Fruit fly (Drosophila melanogaster) whole organism, embryonic: Measurements from ENCODE around the gene Rack1.
A peak's percentile ranks its signal among the peaks of the same experiment; 100 is the strongest.

ENCODE experiments used
- Antp ChIP-seq: fragments of 200-800 bp; sonication (Bioruptor generic); optimal IDR thresholded peaks from 3 replicates; lab custom pipeline; 2016; ENCODE audit warnings: missing biosample characterization, missing genetic modification characterization
- BEAF-32 ChIP-seq: fragments of 200-800 bp; sonication (Bioruptor generic); optimal IDR thresholded peaks from 3 replicates; lab custom pipeline; 2017; ENCODE audit warnings: missing biosample characterization, missing genetic modification characterization, mild to moderate bottlenecking, moderate library complexity, missing genetic modification reagents
- CG10979 ChIP-seq: fragments of 200-800 bp; sonication (Bioruptor generic); optimal IDR thresholded peaks from 2 replicates; lab custom pipeline; 2018; ENCODE audit warnings: missing biosample characterization, mild to moderate bottlenecking, missing genetic modification characterization, moderate library complexity
- CG12155 ChIP-seq: fragments of 200-800 bp; sonication (Bioruptor generic); optimal IDR thresholded peaks from 3 replicates; lab custom pipeline; 2016; ENCODE audit warnings: missing biosample characterization, missing genetic modification characterization
- CG14860 ChIP-seq: fragments of 200-800 bp; sonication (Bioruptor generic); IDR thresholded peaks from 3 replicates; pipeline ENCODE4 v1.3.6; 2022; ENCODE audit warnings: missing biosample characterization, missing genetic modification characterization; ENCODE audit not compliant: partially characterized antibody
- CG17802 ChIP-seq: fragments of 200-800 bp; sonication (Bioruptor generic); optimal IDR thresholded peaks from 2 replicates; lab custom pipeline; 2018; ENCODE audit warnings: missing biosample characterization, mild to moderate bottlenecking, missing genetic modification characterization, moderate library complexity
- CG18262 ChIP-seq: fragments of 200-800 bp; optimal IDR thresholded peaks from 3 replicates; lab custom pipeline; 2019; ENCODE audit warnings: missing biosample characterization, mild to moderate bottlenecking, missing genetic modification characterization, moderate library complexity
- CG2678 ChIP-seq: fragments of 200-800 bp; sonication (Bioruptor generic); optimal IDR thresholded peaks from 3 replicates; lab custom pipeline; 2019; ENCODE audit warnings: missing biosample characterization, mild to moderate bottlenecking, missing genetic modification characterization, moderate library complexity
- CG30403 ChIP-seq: fragments of 200-800 bp; sonication (Bioruptor generic); optimal IDR thresholded peaks from 3 replicates; lab custom pipeline; 2016; ENCODE audit warnings: missing biosample characterization, missing genetic modification characterization
- CG31441 ChIP-seq: fragments of 200-800 bp; sonication (Bioruptor generic); IDR thresholded peaks from 2 replicates; pipeline ENCODE4 v1.3.6; 2022; ENCODE audit warnings: missing biosample characterization, missing genetic modification characterization
- CG32532 ChIP-seq: fragments of 200-800 bp; sonication (Bioruptor generic); IDR thresholded peaks from 2 replicates; pipeline ENCODE4 v1.3.6; 2022; ENCODE audit warnings: missing biosample characterization, missing genetic modification characterization
- CG32767 ChIP-seq: fragments of 200-800 bp; sonication (Bioruptor generic); IDR thresholded peaks from 2 replicates; pipeline ENCODE4 v1.3.6; 2022; ENCODE audit warnings: missing biosample characterization, missing genetic modification characterization
- CG34422 ChIP-seq: fragments of 200-800 bp; sonication (Bioruptor generic); IDR thresholded peaks from 3 replicates; pipeline ENCODE4 v1.3.6; 2022; ENCODE audit warnings: missing biosample characterization, missing genetic modification characterization
- CG3847 ChIP-seq: fragments of 200-800 bp; sonication (Bioruptor generic); IDR thresholded peaks from 2 replicates; pipeline ENCODE4 v1.3.6; 2022; ENCODE audit warnings: missing biosample characterization, missing genetic modification characterization
- CG4404 ChIP-seq: fragments of 200-800 bp; sonication (Bioruptor generic); IDR thresholded peaks from 2 replicates; pipeline ENCODE4 v1.3.6; 2022; ENCODE audit warnings: missing biosample characterization, missing genetic modification characterization
- CG4854 ChIP-seq: fragments of 200-800 bp; sonication (Bioruptor generic); optimal IDR thresholded peaks from 2 replicates; lab custom pipeline; 2016; ENCODE audit warnings: missing biosample characterization, missing genetic modification characterization, inconsistent platforms
- CG5180 ChIP-seq: fragments of 200-800 bp; sonication (Bioruptor generic); optimal IDR thresholded peaks from 3 replicates; lab custom pipeline; 2017; ENCODE audit warnings: missing biosample characterization, missing genetic modification characterization, mild to moderate bottlenecking, moderate library complexity, missing genetic modification reagents
- CG9817 ChIP-seq: fragments of 200-800 bp; sonication (Bioruptor generic); optimal IDR thresholded peaks from 2 replicates; lab custom pipeline; 2018; ENCODE audit warnings: missing biosample characterization, mild to moderate bottlenecking, missing genetic modification characterization, moderate library complexity
- CHES-1-like ChIP-seq: fragments of 200-800 bp; sonication (Bioruptor generic); optimal IDR thresholded peaks from 2 replicates; lab custom pipeline; 2016; ENCODE audit warnings: missing biosample characterization, missing genetic modification characterization
- CrebB ChIP-seq: fragments of 200-800 bp; sonication (Bioruptor generic); optimal IDR thresholded peaks from 3 replicates; lab custom pipeline; 2018; ENCODE audit warnings: missing biosample characterization, mild to moderate bottlenecking, missing genetic modification characterization
- D ChIP-seq, 2 experiments: fragments of 200-800 bp in 1 of 2; fragments of >200 bp in 1 of 2; sonication (Bioruptor generic) in 1 of 2; optimal IDR thresholded peaks; 2 replicates in 1 of 2; 3 replicates in 1 of 2; lab custom pipeline; 2017; ENCODE audit warnings: mild to moderate bottlenecking in 1 of 2, missing biosample characterization in 1 of 2, missing genetic modification characterization in 1 of 2, missing genetic modification reagents in 1 of 2
- E2f1 ChIP-seq: fragments of 200-800 bp; sonication (Bioruptor generic); IDR thresholded peaks from 2 replicates; pipeline ENCODE4 v1.3.6; 2022; ENCODE audit warnings: missing biosample characterization, missing genetic modification characterization
- Fer1 ChIP-seq: fragments of 200-800 bp; sonication (Bioruptor generic); optimal IDR thresholded peaks from 2 replicates; lab custom pipeline; 2017; ENCODE audit warnings: missing biosample characterization, mild to moderate bottlenecking, missing genetic modification characterization
- HmgZ ChIP-seq: fragments of 200-800 bp; sonication (Bioruptor generic); optimal IDR thresholded peaks from 2 replicates; lab custom pipeline; 2018; ENCODE audit warnings: missing biosample characterization, mild to moderate bottlenecking, missing genetic modification characterization
- Hr3 ChIP-seq: fragments of 200-800 bp; sonication (Bioruptor generic); optimal IDR thresholded peaks from 3 replicates; lab custom pipeline; 2016; ENCODE audit warnings: missing biosample characterization, missing genetic modification characterization
- Hr51 ChIP-seq, 2 experiments: fragments of 200-800 bp; sonication (Bioruptor generic); optimal IDR thresholded peaks; 2 replicates in 1 of 2; 3 replicates in 1 of 2; lab custom pipeline; 2016 to 2018; ENCODE audit warnings: missing biosample characterization in 2 of 2, missing genetic modification characterization in 2 of 2, mild to moderate bottlenecking in 1 of 2, moderate library complexity in 1 of 2
- Lpt ChIP-seq: fragments of >200 bp; optimal IDR thresholded peaks from 2 replicates; lab custom pipeline; 2018; ENCODE audit warnings: missing biosample characterization, missing genetic modification characterization
- Poxn ChIP-seq: fragments of 200-800 bp; sonication (Bioruptor generic); IDR thresholded peaks from 2 replicates; pipeline ENCODE4 v1.3.6; 2022; ENCODE audit warnings: missing biosample characterization, missing genetic modification characterization
- Sox100B ChIP-seq: fragments of 200-800 bp; sonication (Bioruptor generic); optimal IDR thresholded peaks from 3 replicates; lab custom pipeline; 2018; ENCODE audit warnings: missing biosample characterization, mild to moderate bottlenecking, missing genetic modification characterization
- YL-1 ChIP-seq: fragments of 200-800 bp; sonication (Bioruptor generic); optimal IDR thresholded peaks from 3 replicates; lab custom pipeline; 2017; ENCODE audit warnings: missing biosample characterization, mild to moderate bottlenecking, missing genetic modification characterization
- abd-A ChIP-seq: fragments of 200-800 bp; sonication (Bioruptor generic); optimal IDR thresholded peaks from 3 replicates; lab custom pipeline; 2019; ENCODE audit warnings: missing biosample characterization, mild to moderate bottlenecking, missing genetic modification characterization, moderate library complexity
- caup ChIP-seq: fragments of 200-800 bp; sonication (Bioruptor generic); optimal IDR thresholded peaks from 3 replicates; lab custom pipeline; 2017; ENCODE audit warnings: missing biosample characterization, mild to moderate bottlenecking, missing genetic modification characterization, moderate library complexity; ENCODE audit not compliant: severe bottlenecking
- crol ChIP-seq: fragments of 200-800 bp; sonication (Bioruptor generic); IDR thresholded peaks from 2 replicates; pipeline ENCODE4 v1.3.6; 2022; ENCODE audit warnings: missing biosample characterization, missing genetic modification characterization
- cwo ChIP-seq: fragments of 200-800 bp; sonication (Bioruptor generic); optimal IDR thresholded peaks from 3 replicates; lab custom pipeline; 2017; ENCODE audit warnings: missing biosample characterization, missing genetic modification characterization, mild to moderate bottlenecking, moderate library complexity, missing genetic modification reagents
- dysf ChIP-seq: fragments of 200-800 bp; sonication (Bioruptor generic); IDR thresholded peaks from 3 replicates; pipeline ENCODE4 v1.3.6; 2022; ENCODE audit warnings: missing biosample characterization, missing genetic modification characterization
- hb ChIP-seq: fragments of 200-800 bp; sonication (Bioruptor generic); IDR thresholded peaks from 3 replicates; pipeline ENCODE4 v1.3.6; 2022; ENCODE audit warnings: missing biosample characterization, missing genetic modification characterization; ENCODE audit not compliant: partially characterized antibody
- hbn ChIP-seq: fragments of 200-800 bp; sonication (Bioruptor generic); IDR thresholded peaks from 2 replicates; pipeline ENCODE4 v1.3.6; 2022; ENCODE audit warnings: missing biosample characterization, missing genetic modification characterization; ENCODE audit not compliant: partially characterized antibody
- jumu ChIP-seq: fragments of 200-800 bp; sonication (Bioruptor generic); optimal IDR thresholded peaks from 3 replicates; lab custom pipeline; 2016; ENCODE audit warnings: missing biosample characterization, missing genetic modification characterization
- kni ChIP-seq: fragments of 200-800 bp; sonication (Bioruptor generic); optimal IDR thresholded peaks from 3 replicates; lab custom pipeline; 2017; ENCODE audit warnings: mild to moderate bottlenecking, missing biosample characterization, missing genetic modification reagents, missing genetic modification characterization
- oc ChIP-seq: fragments of 200-800 bp; sonication (Bioruptor generic); optimal IDR thresholded peaks from 2 replicates; lab custom pipeline; 2018; ENCODE audit warnings: missing biosample characterization, mild to moderate bottlenecking, missing genetic modification characterization, moderate library complexity
- ro ChIP-seq: fragments of 200-800 bp; sonication (Bioruptor generic); IDR thresholded peaks from 2 replicates; pipeline ENCODE4 v1.3.6; 2022; ENCODE audit warnings: missing biosample characterization, missing genetic modification characterization
- row ChIP-seq: fragments of 200-800 bp; sonication (Bioruptor generic); IDR thresholded peaks from 3 replicates; pipeline ENCODE4 v1.3.6; 2022; ENCODE audit warnings: missing biosample characterization, missing genetic modification characterization
- sqz ChIP-seq: fragments of 200-800 bp; sonication (Bioruptor generic); optimal IDR thresholded peaks from 3 replicates; lab custom pipeline; 2018; ENCODE audit warnings: missing biosample characterization, mild to moderate bottlenecking, missing genetic modification characterization
- stwl ChIP-seq: fragments of 200-800 bp; sonication (Bioruptor generic); optimal IDR thresholded peaks from 3 replicates; lab custom pipeline; 2018; ENCODE audit warnings: missing biosample characterization, mild to moderate bottlenecking, missing genetic modification characterization, moderate library complexity
- tgo ChIP-seq: fragments of 200-800 bp; sonication (Bioruptor generic); IDR thresholded peaks from 3 replicates; pipeline ENCODE4 v1.3.6; 2022; ENCODE audit warnings: missing biosample characterization, missing genetic modification characterization
- toy ChIP-seq: fragments of 200-800 bp; sonication (Bioruptor generic); IDR thresholded peaks from 2 replicates; pipeline ENCODE4 v1.3.6; 2022; ENCODE audit warnings: missing biosample characterization, missing genetic modification characterization
- wek ChIP-seq: fragments of 200-800 bp; sonication (Bioruptor generic); optimal IDR thresholded peaks from 3 replicates; lab custom pipeline; 2018; ENCODE audit warnings: missing biosample characterization, mild to moderate bottlenecking, missing genetic modification characterization, moderate library complexity
- zf30C ChIP-seq: fragments of 200-800 bp; sonication (Bioruptor generic); optimal IDR thresholded peaks from 3 replicates; lab custom pipeline; 2018; ENCODE audit warnings: missing biosample characterization, mild to moderate bottlenecking, missing genetic modification characterization

The Rack1 gene

dm6 chr2L:7821279-7821848 is 5.8 kb downstream of the Rack1 start (continued):
- peak; percentile 50 for TF ChIP-seq Hr3 (GFP tag; lab: Kevin White, UChicago)
- peak; percentile 89 for TF ChIP-seq stwl (tag; lab: Kevin White, UChicago)
- no peak for TF ChIP-seq Lpt (GFP tag; lab: Kevin White, UChicago)
- no peak for TF ChIP-seq abd-A
- peak; percentile 52 for TF ChIP-seq Fer1 (GFP tag; lab: Kevin White, UChicago)
- TF ChIP-seq YL-1 (GFP tag; lab: Kevin White, UChicago), result peak; percentile 78
- peak; percentile 74 for TF ChIP-seq CG31441 (GFP tag; lab: Robert Waterston, UW)
- TF ChIP-seq CG14860 (GFP tag; lab: Robert Waterston, UW), result peak; percentile 63
- TF ChIP-seq jumu (GFP tag; lab: Kevin White, UChicago), result peak; percentile 52
- no peak for TF ChIP-seq CG4404 (GFP tag; lab: Robert Waterston, UW)
- TF ChIP-seq CG5180, result peak; percentile 30
- no peak for TF ChIP-seq Poxn (GFP tag; lab: Robert Waterston, UW)
- TF ChIP-seq Sox100B, result peak; percentile 37
- no peak for TF ChIP-seq oc
- TF ChIP-seq hb (GFP tag; lab: Robert Waterston, UW), result peak; percentile 79; the same call in 2 of the 3 replicates
- TF ChIP-seq E2f1 (GFP tag; lab: Robert Waterston, UW), result peak; percentile 18; the same call in 1 of the 2 replicates
- peak; percentile 18; the same call in 1 of the 3 replicates for TF ChIP-seq tgo (GFP tag; lab: Robert Waterston, UW)
- TF ChIP-seq CG10979 (tag; lab: Kevin White, UChicago), result peak; percentile 42
- TF ChIP-seq CHES-1-like (GFP tag; lab: Kevin White, UChicago), result peak; percentile 19
- peak; percentile 47 for TF ChIP-seq CrebB
- TF ChIP-seq Hr51 (GFP tag; optimal IDR thresholded peaks at IDR 0.05; lab: Kevin White, UChicago), result peak in 1 of 2 experiments; percentile 8
- TF ChIP-seq dysf (GFP tag; lab: Robert Waterston, UW), result peak; percentile 63
- peak; percentile 29 for TF ChIP-seq CG12155 (GFP tag; lab: Kevin White, UChicago)
- peak; percentile 85 for TF ChIP-seq BEAF-32 (GFP tag; lab: Kevin White, UChicago)
- TF ChIP-seq CG34422 (GFP tag; lab: Robert Waterston, UW), result peak; percentile 73; the same call in 1 of the 3 replicates
- peak; percentile 45 for TF ChIP-seq CG9817 (tag; lab: Kevin White, UChicago)
- peak; percentile 98 for TF ChIP-seq wek
- TF ChIP-seq ro (GFP tag; lab: Robert Waterston, UW), result no peak
- peak; percentile 71 for TF ChIP-seq CG30403
- peak; percentile 82 for TF ChIP-seq row (GFP tag; lab: Robert Waterston, UW)
- no peak for TF ChIP-seq zf30C (GFP tag; lab: Kevin White, UChicago)
- peak; percentile 28 for TF ChIP-seq CG4854 (GFP tag; lab: Kevin White, UChicago)
- TF ChIP-seq CG32532, result peak; percentile 72
- no peak for TF ChIP-seq cwo
- TF ChIP-seq sqz, result peak; percentile 73
- no peak for TF ChIP-seq crol (GFP tag; lab: Robert Waterston, UW)
- peak; percentile 2 for TF ChIP-seq CG17802 (tag; lab: Kevin White, UChicago)
- peak; percentile 36 for TF ChIP-seq caup (GFP tag; lab: Kevin White, UChicago)
- TF ChIP-seq Antp (GFP tag; lab: Kevin White, UChicago), result peak; percentile 54
- peak; percentile 76 for TF ChIP-seq HmgZ (tag; lab: Kevin White, UChicago)
- TF ChIP-seq CG2678 (tag; lab: Kevin White, UChicago), result no peak
- 0 out of 2 replicates have a peak, but pooled peaks have one; percentile 20 for TF ChIP-seq toy (GFP tag; lab: Robert Waterston, UW)
- TF ChIP-seq kni, result no peak
- peak; percentile 51 for TF ChIP-seq CG3847 (GFP tag; lab: Robert Waterston, UW)
- TF ChIP-seq hbn (GFP tag; lab: Robert Waterston, UW), result peak; percentile 87
- peak; percentile 41 for TF ChIP-seq CG18262
- no peak for TF ChIP-seq D (optimal IDR thresholded peaks at IDR 0.05; lab: Kevin White, UChicago)
- TF ChIP-seq D (GFP tag; optimal IDR thresholded peaks at IDR 0.05; lab: Kevin White, UChicago), result peak; percentile 40
- peak; percentile 50; the same call in 1 of the 2 replicates for TF ChIP-seq CG32767 (GFP tag; lab: Robert Waterston, UW)
